Worm (Caenorhabditis elegans) whole organism, mixed stage, embryonic: ENCODE data around the gene dsl-5.
A peak's percentile ranks its signal among the peaks of the same experiment; 100 is the strongest.

Experiments
- ceh-43 ChIP-seq: fragments of 200-800 bp; sonication (Bioruptor generic); optimal IDR thresholded peaks from 2 replicates; lab custom pipeline; 2018; ENCODE audit warnings: mild to moderate bottlenecking, missing genetic modification characterization, moderate library complexity, missing compliant biosample characterization
- drap-1 ChIP-seq: fragments of 200-800 bp; sonication (Bioruptor generic); optimal IDR thresholded peaks from 3 replicates; lab custom pipeline; 2018; ENCODE audit warnings: mild to moderate bottlenecking, missing genetic modification characterization, missing compliant biosample characterization
- elt-3 ChIP-seq: fragments of 150-350 bp; optimal IDR thresholded peaks from 2 replicates; lab custom pipeline; 2014; ENCODE audit warnings: missing biosample characterization, missing genetic modification characterization
- ham-2 ChIP-seq: fragments of 200-800 bp; sonication (Bioruptor generic); optimal IDR thresholded peaks from 2 replicates; lab custom pipeline; 2018; ENCODE audit warnings: mild to moderate bottlenecking, missing genetic modification characterization, missing compliant biosample characterization
- lin-13 ChIP-seq: fragments of 150-350 bp; optimal IDR thresholded peaks from 2 replicates; lab custom pipeline; 2014; ENCODE audit warnings: missing biosample characterization, missing genetic modification characterization
- lsy-2 ChIP-seq: fragments of 150-350 bp; optimal IDR thresholded peaks from 2 replicates; lab custom pipeline; 2014; ENCODE audit warnings: missing biosample characterization, missing genetic modification characterization
- nhr-76 ChIP-seq: sonication (generic microtip); optimal IDR thresholded peaks from 2 replicates; lab custom pipeline; 2017; ENCODE audit warnings: missing biosample characterization, missing genetic modification characterization
- snpc-4 ChIP-seq: fragments of 150-350 bp; optimal IDR thresholded peaks from 2 replicates; lab custom pipeline; 2014; ENCODE audit warnings: missing biosample characterization, missing genetic modification characterization
- sptf-1 ChIP-seq: sonication (generic microtip); optimal IDR thresholded peaks from 2 replicates; lab custom pipeline; 2017; ENCODE audit warnings: mild to moderate bottlenecking, missing genetic modification characterization, moderate library complexity, missing compliant biosample characterization
- unc-120 ChIP-seq: sonication (generic microtip); optimal IDR thresholded peaks from 2 replicates; lab custom pipeline; 2017; ENCODE audit warnings: missing genetic modification characterization, missing compliant biosample characterization; ENCODE audit not compliant: poor library complexity, severe bottlenecking
- unc-62 ChIP-seq: fragments of 150-350 bp; optimal IDR thresholded peaks from 2 replicates; lab custom pipeline; 2014; ENCODE audit warnings: missing biosample characterization, missing genetic modification reagents, missing genetic modification characterization

DNA sequence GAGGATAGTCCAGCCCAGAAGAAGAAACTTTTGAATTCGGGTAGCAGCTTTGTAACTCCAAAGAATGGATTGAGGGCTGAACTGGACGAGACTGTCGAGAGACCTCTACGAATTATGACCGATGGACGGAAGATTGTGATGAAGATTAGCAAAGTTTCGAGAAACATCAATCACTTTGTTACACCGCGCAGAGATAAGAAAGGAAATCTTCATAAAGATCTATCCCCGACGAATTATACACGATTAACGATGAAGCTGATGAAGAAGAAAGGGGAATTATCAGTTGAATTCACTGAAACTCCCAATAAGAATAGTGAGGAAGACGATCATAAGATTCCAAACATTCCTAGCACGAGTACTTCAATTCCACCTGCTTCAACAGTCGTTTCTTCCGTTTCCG is 21.1 kb downstream of the dsl-5 start:
- TF ChIP-seq ham-2 (GFP tag; lab: Kevin White, UChicago) (no peak), nhr-76 (no peak), lsy-2 (tag; lab: Kevin White, UChicago) (no peak), sptf-1 (tag; lab: Kevin White, UChicago) (no peak), unc-120 (tag; lab: Kevin White, UChicago) (no peak), unc-62 (GFP tag; lab: Kevin White, UChicago) (peak; percentile 41), snpc-4 (tag; lab: Kevin White, UChicago) (no peak), elt-3 (no peak), lin-13 (tag; lab: Kevin White, UChicago) (no peak), ceh-43 (no peak), drap-1 (GFP tag; lab: Kevin White, UChicago) (no peak)
